Worm (Caenorhabditis elegans) whole organism, late embryonic: ENCODE measurements around the gene C07E3.9.

ENCODE experiments used
- C08G9.2 ChIP-seq: sonication (generic microtip); optimal IDR thresholded peaks from 2 replicates; lab custom pipeline; 2016; ENCODE audit warnings: mild to moderate bottlenecking, missing genetic modification characterization, moderate library complexity, missing compliant biosample characterization
- C38D4.7 ChIP-seq: fragments of 200-800 bp; sonication (Bioruptor generic); optimal IDR thresholded peaks from 2 replicates; lab custom pipeline; 2018; ENCODE audit warnings: mild to moderate bottlenecking, missing genetic modification characterization, moderate library complexity, missing compliant biosample characterization
- K02D7.2 ChIP-seq: sonication (generic microtip); optimal IDR thresholded peaks from 2 replicates; lab custom pipeline; 2017; ENCODE audit warnings: mild to moderate bottlenecking, missing genetic modification characterization, missing compliant biosample characterization
- T23F11.4 ChIP-seq: fragments of 200-800 bp; sonication (Bioruptor generic); optimal IDR thresholded peaks from 2 replicates; lab custom pipeline; 2018; ENCODE audit warnings: mild to moderate bottlenecking, missing genetic modification characterization, missing compliant biosample characterization
- ama-1 ChIP-seq: fragments of 150-350 bp; optimal IDR thresholded peaks from 2 replicates; lab custom pipeline; 2014
- ceh-14 ChIP-seq: sonication (generic microtip); optimal IDR thresholded peaks from 2 replicates; lab custom pipeline; 2016; ENCODE audit warnings: missing genotype, missing genetic modification characterization, missing compliant biosample characterization
- ceh-18 ChIP-seq: sonication (generic microtip); optimal IDR thresholded peaks from 2 replicates; lab custom pipeline; 2016; ENCODE audit warnings: missing genetic modification characterization, missing compliant biosample characterization
- ceh-19 ChIP-seq: fragments of 200-800 bp; sonication (Bioruptor generic); optimal IDR thresholded peaks from 2 replicates; lab custom pipeline; 2018; ENCODE audit warnings: mild to moderate bottlenecking, missing genetic modification characterization, missing compliant biosample characterization
- ceh-2 ChIP-seq: sonication (generic microtip); optimal IDR thresholded peaks from 2 replicates; lab custom pipeline; 2016; ENCODE audit warnings: missing genotype, missing genetic modification characterization, missing compliant biosample characterization
- ceh-31 ChIP-seq: sonication (generic microtip); optimal IDR thresholded peaks from 2 replicates; lab custom pipeline; 2016; ENCODE audit warnings: missing genetic modification characterization, missing compliant biosample characterization
- ceh-6 ChIP-seq: fragments of 200-800 bp; sonication (Bioruptor generic); optimal IDR thresholded peaks from 2 replicates; lab custom pipeline; 2018; ENCODE audit warnings: mild to moderate bottlenecking, missing genetic modification characterization, missing compliant biosample characterization
- ceh-9 ChIP-seq: sonication (generic microtip); optimal IDR thresholded peaks from 2 replicates; lab custom pipeline; 2016; ENCODE audit warnings: mild to moderate bottlenecking, missing genetic modification characterization, inconsistent platforms, missing compliant biosample characterization
- dve-1 ChIP-seq: sonication (generic microtip); optimal IDR thresholded peaks from 2 replicates; lab custom pipeline; 2017; ENCODE audit warnings: antibody characterized with exemption, mild to moderate bottlenecking, missing genetic modification characterization, missing compliant biosample characterization
- elt-4 ChIP-seq: sonication (generic microtip); optimal IDR thresholded peaks from 2 replicates; lab custom pipeline; 2016; ENCODE audit warnings: missing genetic modification characterization, missing compliant biosample characterization
- ets-4 ChIP-seq: sonication (generic microtip); optimal IDR thresholded peaks from 2 replicates; lab custom pipeline; 2016; ENCODE audit warnings: missing genetic modification characterization, missing compliant biosample characterization
- fax-1 ChIP-seq: sonication (generic microtip); optimal IDR thresholded peaks from 2 replicates; lab custom pipeline; 2016; ENCODE audit warnings: missing genotype, missing genetic modification characterization, missing compliant biosample characterization
- fkh-10 ChIP-seq: fragments of 150-350 bp; optimal IDR thresholded peaks from 2 replicates; lab custom pipeline; 2014; ENCODE audit warnings: missing biosample characterization, missing genetic modification reagents, missing genetic modification characterization
- fkh-6 ChIP-seq: sonication (generic microtip); optimal IDR thresholded peaks from 2 replicates; lab custom pipeline; 2016; ENCODE audit warnings: missing genetic modification characterization, missing compliant biosample characterization
- gmeb-2 ChIP-seq: sonication (generic microtip); optimal IDR thresholded peaks from 2 replicates; lab custom pipeline; 2016; ENCODE audit warnings: missing genetic modification characterization, inconsistent platforms, missing compliant biosample characterization
- lim-6 ChIP-seq: sonication (generic microtip); optimal IDR thresholded peaks from 2 replicates; lab custom pipeline; 2016; ENCODE audit warnings: missing genetic modification characterization, missing compliant biosample characterization
- lin-11 ChIP-seq: fragments of 200-800 bp; sonication (Bioruptor generic); optimal IDR thresholded peaks from 2 replicates; lab custom pipeline; 2018; ENCODE audit warnings: mild to moderate bottlenecking, missing genetic modification characterization, missing compliant biosample characterization
- madf-2 ChIP-seq: sonication (generic microtip); optimal IDR thresholded peaks from 2 replicates; lab custom pipeline; 2017; ENCODE audit warnings: missing genetic modification characterization, missing compliant biosample characterization
- npax-4 ChIP-seq: sonication (generic microtip); optimal IDR thresholded peaks from 2 replicates; lab custom pipeline; 2016; ENCODE audit warnings: missing genetic modification characterization, missing compliant biosample characterization
- pat-9 ChIP-seq: fragments of 200-800 bp; sonication (Bioruptor generic); optimal IDR thresholded peaks from 2 replicates; lab custom pipeline; 2018; ENCODE audit warnings: mild to moderate bottlenecking, missing genetic modification characterization, moderate library complexity, missing compliant biosample characterization
- pax-1 ChIP-seq: fragments of 150-350 bp; optimal IDR thresholded peaks from 2 replicates; lab custom pipeline; 2014; ENCODE audit warnings: missing biosample characterization, missing genetic modification characterization
- pqm-1 ChIP-seq: sonication (generic microtip); optimal IDR thresholded peaks from 2 replicates; lab custom pipeline; 2016; ENCODE audit warnings: missing genetic modification characterization, missing compliant biosample characterization
- pros-1 ChIP-seq: fragments of 150-350 bp; optimal IDR thresholded peaks from 2 replicates; lab custom pipeline; 2014; ENCODE audit warnings: missing biosample characterization, missing genetic modification reagents, missing genetic modification characterization
- rnt-1 ChIP-seq: sonication (generic microtip); optimal IDR thresholded peaks from 2 replicates; lab custom pipeline; 2016; ENCODE audit warnings: missing genetic modification characterization, missing compliant biosample characterization
- sox-4 ChIP-seq: sonication (generic microtip); optimal IDR thresholded peaks from 2 replicates; lab custom pipeline; 2017; ENCODE audit warnings: mild to moderate bottlenecking, missing genetic modification characterization, inconsistent platforms, missing compliant biosample characterization
- tbx-7 ChIP-seq: sonication (generic microtip); optimal IDR thresholded peaks from 2 replicates; lab custom pipeline; 2016; ENCODE audit warnings: missing genotype, missing genetic modification characterization, missing compliant biosample characterization
- unc-3 ChIP-seq, 2 experiments: fragments of 200-800 bp in 1 of 2; sonication (Bioruptor generic) in 1 of 2; sonication (generic microtip) in 1 of 2; conservative IDR thresholded peaks in 1 of 2; optimal IDR thresholded peaks in 1 of 2; 2 replicates each; pipeline versions ENCODE4 v1.3.6 to Lab custom; 2016 to 2022; ENCODE audit warnings: missing compliant biosample characterization in 2 of 2, missing genetic modification characterization in 2 of 2, missing genetic modification reagents in 1 of 2
- unc-42 ChIP-seq: sonication (generic microtip); optimal IDR thresholded peaks from 2 replicates; lab custom pipeline; 2016; ENCODE audit warnings: missing genotype, missing genetic modification characterization, missing compliant biosample characterization
- unc-86 ChIP-seq: sonication (generic microtip); optimal IDR thresholded peaks from 2 replicates; lab custom pipeline; 2016; ENCODE audit warnings: missing genetic modification characterization, missing compliant biosample characterization
- ztf-16 ChIP-seq: sonication (generic microtip); optimal IDR thresholded peaks from 2 replicates; lab custom pipeline; 2017; ENCODE audit warnings: missing genetic modification characterization, missing compliant biosample characterization

Gene C07E3.9

ce11 chrII:10345012-10345411, 5.5 kb upstream of the C07E3.9 start, which contains the start of gene pro-2:
Gene pro-2 (minus strand): TSS chrII:10345112.
- no peak for TF ChIP-seq sox-4
- no peak for TF ChIP-seq ztf-16 (tag; lab: Kevin White, UChicago)
- no peak for TF ChIP-seq lin-11
- no peak for TF ChIP-seq rnt-1 (tag; lab: Kevin White, UChicago)
- no peak for TF ChIP-seq tbx-7
- TF ChIP-seq madf-2: no peak
- no peak for TF ChIP-seq K02D7.2
- TF ChIP-seq C08G9.2: no peak
- no peak for TF ChIP-seq ceh-2 (tag; lab: Kevin White, UChicago)
- TF ChIP-seq ceh-19: no peak
- TF ChIP-seq ceh-14: no peak
- no peak for TF ChIP-seq pros-1 (tag; lab: Kevin White, UChicago)

ce11 chrII:10346075-10346474, 4.5 kb upstream of the C07E3.9 start, which contains the start of gene C07E3.10:
Gene C07E3.10 (plus strand): TSS chrII:10346375.
- no peak for TF ChIP-seq fkh-6 (tag; lab: Kevin White, UChicago)
- TF ChIP-seq, all 69 proteins: peak for 0

- no peak for TF ChIP-seq unc-86 (tag; lab: Kevin White, UChicago)
- TF ChIP-seq ceh-9 (tag; lab: Kevin White, UChicago): no peak
These were observed 641 bp upstream of the C07E3.9 start, which contains the start of gene stip-1 for ce11 chrII:10349915-10350314. Gene stip-1 (minus strand): TSS chrII:10350012.

ce11 chrII:10351963-10352362, 1.4 kb downstream of the C07E3.9 start, which contains the start of gene C07E3.8:
Gene C07E3.8 (plus strand): TSS chrII:10352263.
- TF ChIP-seq T23F11.4 (GFP tag; lab: Kevin White, UChicago): no peak
- TF ChIP-seq sox-4: no peak
- TF ChIP-seq pax-1 (tag; lab: Kevin White, UChicago): no peak
- no peak for TF ChIP-seq pros-1 (tag; lab: Kevin White, UChicago)
- no peak for TF ChIP-seq pat-9 (tag; lab: Kevin White, UChicago)
- no peak for TF ChIP-seq npax-4 (tag; lab: Kevin White, UChicago)
- TF ChIP-seq ets-4: no peak
- no peak for TF ChIP-seq dve-1 (tag; lab: Kevin White, UChicago)
- TF ChIP-seq ceh-18: no peak

- TF ChIP-seq ceh-9 (tag; lab: Kevin White, UChicago) (no peak), C08G9.2 (no peak), ets-4 (no peak), ceh-6 (GFP tag; lab: Kevin White, UChicago) (no peak), gmeb-2 (tag; lab: Kevin White, UChicago) (no peak), ceh-19 (no peak), madf-2 (no peak), lim-6 (tag; lab: Kevin White, UChicago) (no peak)
These were observed 7.0 kb downstream of the C07E3.9 start, which contains the start of gene C07E3.3 for ce11 chrII:10357468-10358007. Gene C07E3.3 (minus strand): TSS chrII:10357518.

ce11 chrII:10360487-10360886, 9.9 kb downstream of the C07E3.9 start, which contains the start of gene C07E3.4:
Gene C07E3.4 (plus strand): TSS chrII:10360787.
- no peak for TF ChIP-seq C38D4.7 (GFP tag; lab: Kevin White, UChicago)
- TF ChIP-seq sox-4: no peak

- TF ChIP-seq ama-1 (lab: Kevin White, UChicago) (peak; percentile 36), lim-6 (tag; lab: Kevin White, UChicago) (no peak)
These were observed 16.6 kb downstream of the C07E3.9 start, which contains the start of gene ceh-57 for ce11 chrII:10367202-10367601. Gene ceh-57 (minus strand): TSS chrII:10367296.

ce11 chrII:10369547-10370028, 19.0 kb downstream of the C07E3.9 start, which contains the start of gene ceh-58:
Gene ceh-58 (minus strand): TSS chrII:10369597.
- TF ChIP-seq pqm-1 (tag; lab: Kevin White, UChicago): no peak
- no peak for TF ChIP-seq unc-3 (GFP tag; conservative IDR thresholded peaks at IDR 0.05; lab: Robert Waterston, UW)
- TF ChIP-seq unc-3 (tag; optimal IDR thresholded peaks at IDR 0.05; lab: Kevin White, UChicago): no peak
- TF ChIP-seq elt-4 (tag; lab: Kevin White, UChicago): no peak
- no peak for TF ChIP-seq madf-2
- no peak for TF ChIP-seq ets-4
- TF ChIP-seq C38D4.7 (GFP tag; lab: Kevin White, UChicago): no peak
- TF ChIP-seq tbx-7: no peak
- TF ChIP-seq fax-1: no peak
- TF ChIP-seq lim-6 (tag; lab: Kevin White, UChicago): no peak
- TF ChIP-seq ceh-6 (GFP tag; lab: Kevin White, UChicago): no peak
- TF ChIP-seq npax-4 (tag; lab: Kevin White, UChicago): no peak
- no peak for TF ChIP-seq unc-86 (tag; lab: Kevin White, UChicago)
- no peak for TF ChIP-seq fkh-10 (GFP tag; lab: Kevin White, UChicago)
- TF ChIP-seq unc-42 (tag; lab: Kevin White, UChicago): peak; percentile 90
- no peak for TF ChIP-seq pros-1 (tag; lab: Kevin White, UChicago)
- TF ChIP-seq ceh-14: peak; percentile 46
- TF ChIP-seq ceh-31 (tag; lab: Kevin White, UChicago): peak; percentile 48
- no peak for TF ChIP-seq sox-4
